Worm (Caenorhabditis elegans): ENCODE data around the gene nhr-6.

nhr-6 gene

DNA sequence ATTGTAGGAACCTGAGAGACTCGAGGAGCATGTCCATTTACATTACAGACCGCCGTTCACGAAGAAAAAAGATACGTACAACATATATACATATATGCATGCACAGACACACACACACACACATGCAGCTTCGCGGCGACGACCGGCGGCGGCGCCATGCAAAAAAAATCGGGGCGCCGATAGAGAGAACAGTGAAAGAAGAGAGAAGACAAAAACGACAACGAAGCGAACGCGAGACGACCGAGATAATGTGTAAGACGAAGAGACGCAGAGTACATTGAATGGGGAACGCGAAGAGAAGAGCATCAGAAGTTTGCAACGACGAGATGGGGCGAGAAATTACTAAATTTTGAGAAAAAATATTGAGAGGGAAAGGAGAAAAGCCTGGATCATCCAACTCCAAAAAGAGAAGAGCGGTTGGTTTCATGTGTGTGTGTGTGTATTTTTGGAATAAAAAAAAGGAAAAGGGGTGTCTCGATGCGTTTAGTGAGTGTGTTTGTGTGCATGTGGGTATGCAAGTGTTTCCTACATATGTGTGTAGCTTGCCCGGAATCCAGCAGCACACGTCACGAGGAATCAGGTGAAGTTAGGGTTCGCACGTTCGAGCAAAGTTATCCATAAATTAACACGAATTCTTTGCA lies 46.4 kb downstream of the nhr-6 start (continued):
- no peak for TF ChIP-seq nfya-2 (GFP tag; IDR thresholded peaks at IDR 0.05)
- no peak for TF ChIP-seq F49E8.2 (tag; optimal IDR thresholded peaks at IDR 0.05; ENCODE audit: insufficient read depth)
- no peak for TF ChIP-seq dpl-1 (GFP tag; optimal IDR thresholded peaks at IDR 0.05)
- TF ChIP-seq pha-4 (tag; optimal IDR thresholded peaks at IDR 0.05): no peak
- no peak for TF ChIP-seq lsy-27 (tag; optimal IDR thresholded peaks at IDR 0.05; ENCODE audit: borderline replicate concordance, insufficient read depth)
- no peak for TF ChIP-seq ztf-26 (tag; optimal IDR thresholded peaks at IDR 0.05)
- TF ChIP-seq nhr-120 (GFP tag; IDR thresholded peaks at IDR 0.05): no peak
- no peak for TF ChIP-seq B0261.1 (tag; optimal IDR thresholded peaks at IDR 0.05)
- no peak for TF ChIP-seq lag-1 (GFP tag; IDR thresholded peaks at IDR 0.05)
- TF ChIP-seq C17E4.6 (GFP tag; IDR thresholded peaks at IDR 0.05): no peak
- peak; percentile 57; the same call in 1 of the 2 replicates for TF ChIP-seq zfh-2 (GFP tag; conservative IDR thresholded peaks at IDR 0.05)
- no peak for TF ChIP-seq ceh-79 (tag; optimal IDR thresholded peaks at IDR 0.05)
- no peak for TF ChIP-seq ama-1 (optimal IDR thresholded peaks at IDR 0.05)
- TF ChIP-seq ama-1 (GFP tag; optimal IDR thresholded peaks at IDR 0.05): no peak
- TF ChIP-seq F23B12.7 (tag; optimal IDR thresholded peaks at IDR 0.05; ENCODE audit: insufficient read depth): no peak
- no peak for TF ChIP-seq him-1 (tag; optimal IDR thresholded peaks at IDR 0.05)
- TF ChIP-seq chd-7 (tag; optimal IDR thresholded peaks at IDR 0.05): no peak
- TF ChIP-seq hmg-1.2 (GFP tag; IDR thresholded peaks at IDR 0.05): peak; percentile 89
- no peak for TF ChIP-seq F10E7.11 (tag; optimal IDR thresholded peaks at IDR 0.05)
- no peak for TF ChIP-seq mel-28 (tag; optimal IDR thresholded peaks at IDR 0.05; ENCODE audit: borderline replicate concordance)
- peak; percentile 13 for TF ChIP-seq ztf-18 (tag; optimal IDR thresholded peaks at IDR 0.05)
- no peak for TF ChIP-seq D2030.7 (GFP tag; IDR thresholded peaks at IDR 0.05)
- TF ChIP-seq snpc-4 (GFP tag; optimal IDR thresholded peaks at IDR 0.05): no peak
- no peak for TF ChIP-seq snpc-4 (tag; optimal IDR thresholded peaks at IDR 0.05)
- peak; percentile 91 for TF ChIP-seq madf-10 (tag; optimal IDR thresholded peaks at IDR 0.05)
- TF ChIP-seq snpc-1.1 (tag; optimal IDR thresholded peaks at IDR 0.05; ENCODE audit: insufficient read depth): no peak
- TF ChIP-seq F52B5.7 (tag; optimal IDR thresholded peaks at IDR 0.05): no peak
- no peak for TF ChIP-seq ztf-28 (GFP tag; IDR thresholded peaks at IDR 0.05)
- no peak for TF ChIP-seq rpc-1 (optimal IDR thresholded peaks at IDR 0.05)
- no peak for TF ChIP-seq rpc-1 (tag; optimal IDR thresholded peaks at IDR 0.05)
- no peak for TF ChIP-seq egrh-3 (GFP tag; IDR thresholded peaks at IDR 0.05)
- TF ChIP-seq bed-2 (GFP tag; IDR thresholded peaks at IDR 0.05): no peak
- TF ChIP-seq nhr-80 (tag; optimal IDR thresholded peaks at IDR 0.05): peak; percentile 90
- TF ChIP-seq atf-7 (tag; optimal IDR thresholded peaks at IDR 0.05): no peak
- no peak for TF ChIP-seq snpc-1.3 (tag; optimal IDR thresholded peaks at IDR 0.05; ENCODE audit: insufficient read depth)
- TF ChIP-seq lsl-1 (GFP tag; optimal IDR thresholded peaks at IDR 0.05): no peak
- TF ChIP-seq B0336.3 (GFP tag; IDR thresholded peaks at IDR 0.05): no peak
- TF ChIP-seq hrde-1 (tag; optimal IDR thresholded peaks at IDR 0.05; ENCODE audit: borderline replicate concordance): no peak
- TF ChIP-seq lin-40 (tag; optimal IDR thresholded peaks at IDR 0.05): peak; percentile 35
- peak; percentile 6 for TF ChIP-seq tbp1 (GFP tag; optimal IDR thresholded peaks at IDR 0.05)
- TF ChIP-seq Y79H2A.3 (GFP tag; conservative IDR thresholded peaks at IDR 0.05): no peak
- no peak for TF ChIP-seq ceh-40 (GFP tag; IDR thresholded peaks at IDR 0.05)
- no peak for TF ChIP-seq nhr-90 (tag; optimal IDR thresholded peaks at IDR 0.05)
- no peak for TF ChIP-seq nfya-1 (tag; optimal IDR thresholded peaks at IDR 0.05; ENCODE audit: borderline replicate concordance, insufficient read depth)
- no peak; the same call in 1 of the 2 replicates for TF ChIP-seq nfyb-1 (GFP tag; IDR thresholded peaks at IDR 0.05)
- no peak for TF ChIP-seq F37B4.10 (GFP tag; IDR thresholded peaks at IDR 0.05)
- no peak for TF ChIP-seq let-607 (tag; optimal IDR thresholded peaks at IDR 0.05)
- TF ChIP-seq B0019.2 (GFP tag; conservative IDR thresholded peaks at IDR 0.05): no peak

Data from whole organism, young adult.